Worm (Caenorhabditis elegans) whole organism, L4/young adult: ENCODE results near the gene hpo-25.

ENCODE experiments used
- W03F9.2 ChIP-seq: fragments of 150-350 bp; optimal IDR thresholded peaks from 2 replicates; lab custom pipeline; 2014; ENCODE audit warnings: missing biosample characterization, missing genetic modification characterization
- dao-5 ChIP-seq: sonication (generic microtip); optimal IDR thresholded peaks from 2 replicates; lab custom pipeline; 2016; ENCODE audit warnings: missing genotype, missing genetic modification characterization, moderate library complexity, missing compliant biosample characterization
- him-1 ChIP-seq: sonication (generic microtip); optimal IDR thresholded peaks from 2 replicates; lab custom pipeline; 2016; ENCODE audit warnings: missing genotype, missing genetic modification reagents, missing genetic modification characterization, missing compliant biosample characterization

- TF ChIP-seq him-1 (tag; lab: Kevin White, UChicago) (no peak), W03F9.2 (tag; lab: Kevin White, UChicago) (no peak), dao-5 (no peak)
Observed at ce11 chrII:2352546-2352945, 16.5 kb upstream of the hpo-25 start, which contains the start of gene F43C11.10.
